Worm (Caenorhabditis elegans) whole organism, midembryonic: ENCODE results near the gene aat-2.

Experiments
- T22C8.4 ChIP-seq: fragments of 200-800 bp; sonication (Bioruptor generic); IDR thresholded peaks from 2 replicates; pipeline ENCODE4 v1.3.6; 2022; ENCODE audit warnings: missing genetic modification characterization, missing compliant biosample characterization
- cog-1 ChIP-seq: sonication (generic microtip); optimal IDR thresholded peaks from 2 replicates; lab custom pipeline; 2016; ENCODE audit warnings: missing genetic modification characterization, missing compliant biosample characterization
- flt-1 ChIP-seq: fragments of 200-800 bp; sonication (Bioruptor generic); IDR thresholded peaks from 2 replicates; pipeline ENCODE4 v1.3.6; 2022; ENCODE audit warnings: missing genetic modification characterization, missing compliant biosample characterization
- klf-2 ChIP-seq: fragments of 200-800 bp; sonication (Bioruptor generic); conservative IDR thresholded peaks from 2 replicates; pipeline ENCODE4 v1.3.6; 2022; ENCODE audit warnings: missing genetic modification reagents, missing genetic modification characterization, missing compliant biosample characterization
- med-1 ChIP-seq: sonication (generic microtip); optimal IDR thresholded peaks from 2 replicates; lab custom pipeline; 2017; ENCODE audit warnings: missing genetic modification characterization, mild to moderate bottlenecking, missing compliant biosample characterization, antibody characterized with exemption, missing genetic modification reagents; ENCODE audit not compliant: insufficient read depth
- ref-1 ChIP-seq: fragments of 200-800 bp; sonication (Bioruptor generic); conservative IDR thresholded peaks from 2 replicates; pipeline ENCODE4 v1.3.6; 2022; ENCODE audit warnings: missing genetic modification reagents, missing genetic modification characterization, missing compliant biosample characterization
- tab-1 ChIP-seq: fragments of 200-800 bp; sonication (Bioruptor generic); IDR thresholded peaks from 2 replicates; pipeline ENCODE4 v1.3.6; 2022; ENCODE audit warnings: missing genetic modification characterization, missing compliant biosample characterization
- ztf-29 ChIP-seq: fragments of 200-800 bp; sonication (Bioruptor generic); IDR thresholded peaks from 2 replicates; pipeline ENCODE4 v1.3.6; 2022; ENCODE audit warnings: missing genetic modification reagents, missing genetic modification characterization, missing compliant biosample characterization

DNA sequence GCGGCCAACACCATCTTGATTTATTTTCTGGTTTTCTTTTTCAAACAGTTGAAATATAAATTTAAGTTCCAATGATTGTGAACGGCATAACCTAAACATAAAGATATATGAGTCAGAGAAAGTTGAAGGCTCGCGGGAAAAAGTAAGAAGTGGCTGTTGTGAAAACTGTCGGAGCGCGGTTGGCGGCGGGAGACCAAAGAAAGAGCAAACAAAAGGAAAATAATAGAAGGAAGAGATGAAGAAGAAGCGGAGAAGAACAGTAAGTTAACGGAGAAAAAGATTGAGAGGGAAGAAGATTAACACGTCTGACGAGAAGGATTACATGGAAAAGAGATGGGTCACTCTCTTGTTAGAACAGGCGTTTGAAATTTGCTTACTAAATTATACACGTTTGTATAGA lies 38.8 kb downstream of the aat-2 start, which contains the start of gene inx-10:
- no peak for TF ChIP-seq T22C8.4 (GFP tag; lab: Robert Waterston, UW)
- TF ChIP-seq flt-1: no peak
- TF ChIP-seq ref-1: no peak
- TF ChIP-seq med-1 (GFP tag; lab: Kevin White, UChicago): no peak
- TF ChIP-seq tab-1 (GFP tag; lab: Robert Waterston, UW): no peak
- no peak for TF ChIP-seq cog-1 (tag; lab: Kevin White, UChicago)
- no peak for TF ChIP-seq klf-2 (GFP tag; lab: Robert Waterston, UW)
- TF ChIP-seq ztf-29: no peak
